Worm (Caenorhabditis elegans) whole organism, mixed stage, embryonic: ENCODE data around the gene Y57E12AR.1.

Source experiments
- bed-3 ChIP-seq: fragments of 200-800 bp; sonication (Bioruptor generic); optimal IDR thresholded peaks from 3 replicates; lab custom pipeline; 2018; ENCODE audit warnings: mild to moderate bottlenecking, missing genetic modification characterization, moderate library complexity, missing compliant biosample characterization
- ces-1 ChIP-seq: fragments of 150-350 bp; optimal IDR thresholded peaks from 2 replicates; lab custom pipeline; 2014; ENCODE audit warnings: missing biosample characterization, missing genetic modification reagents, missing genetic modification characterization
- cnd-1 ChIP-seq: fragments of 200-800 bp; sonication (Bioruptor generic); optimal IDR thresholded peaks from 2 replicates; lab custom pipeline; 2018; ENCODE audit warnings: mild to moderate bottlenecking, missing genetic modification characterization, missing compliant biosample characterization
- lin-32 ChIP-seq: fragments of 200-800 bp; sonication (Bioruptor generic); optimal IDR thresholded peaks from 2 replicates; lab custom pipeline; 2018; ENCODE audit warnings: mild to moderate bottlenecking, missing genetic modification characterization, missing compliant biosample characterization
- mep-1 ChIP-seq: fragments of 150-350 bp; optimal IDR thresholded peaks from 2 replicates; lab custom pipeline; 2017; ENCODE audit warnings: missing biosample characterization, missing genetic modification reagents, missing genetic modification characterization, inconsistent platforms
- nhr-12 ChIP-seq: fragments of 150-350 bp; optimal IDR thresholded peaks from 2 replicates; lab custom pipeline; 2014; ENCODE audit warnings: missing biosample characterization, missing genetic modification characterization
- nhr-28 ChIP-seq: fragments of 150-350 bp; optimal IDR thresholded peaks from 2 replicates; lab custom pipeline; 2014; ENCODE audit warnings: missing biosample characterization, missing genetic modification characterization
- nhr-76 ChIP-seq: sonication (generic microtip); optimal IDR thresholded peaks from 2 replicates; lab custom pipeline; 2017; ENCODE audit warnings: missing biosample characterization, missing genetic modification characterization
- pha-4 ChIP-seq: fragments of 150-350 bp; optimal IDR thresholded peaks from 2 replicates; lab custom pipeline; 2018; ENCODE audit warnings: missing biosample characterization, missing genetic modification reagents, missing genetic modification characterization
- snpc-4 ChIP-seq: fragments of 150-350 bp; optimal IDR thresholded peaks from 2 replicates; lab custom pipeline; 2014; ENCODE audit warnings: missing biosample characterization, missing genetic modification characterization
- unc-62 ChIP-seq: fragments of 150-350 bp; optimal IDR thresholded peaks from 2 replicates; lab custom pipeline; 2014; ENCODE audit warnings: missing biosample characterization, missing genetic modification reagents, missing genetic modification characterization
- ztf-11 ChIP-seq: fragments of 150-350 bp; optimal IDR thresholded peaks from 2 replicates; lab custom pipeline; 2014; ENCODE audit warnings: missing biosample characterization, missing genetic modification characterization

DNA sequence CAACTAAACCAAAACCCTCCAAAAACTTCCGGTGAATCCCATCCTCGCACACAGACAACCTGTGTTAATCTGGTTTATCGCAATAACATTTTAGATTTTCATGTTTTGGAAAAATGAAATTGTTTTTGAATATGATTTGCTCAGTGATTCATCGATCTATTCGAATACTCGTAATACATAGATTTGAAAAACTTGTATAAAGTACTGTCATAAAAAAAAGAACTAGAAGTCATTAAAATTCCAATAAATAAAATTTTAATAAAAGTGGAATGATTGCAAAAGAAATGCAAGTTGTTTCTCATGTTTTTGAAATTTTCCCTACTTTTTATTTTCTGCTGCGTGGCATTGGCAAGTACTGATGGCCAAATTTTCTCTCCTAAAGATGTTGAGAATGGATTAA lies 10.5 kb downstream of the Y57E12AR.1 start, which contains the start of gene spig-8:
- TF ChIP-seq mep-1 (tag; lab: Kevin White, UChicago) (no peak), cnd-1 (tag; lab: Kevin White, UChicago) (no peak), ztf-11 (tag; lab: Kevin White, UChicago) (no peak), snpc-4 (tag; lab: Kevin White, UChicago) (no peak), nhr-76 (no peak), ces-1 (GFP tag; lab: Kevin White, UChicago) (no peak), nhr-12 (tag; lab: Kevin White, UChicago) (no peak), pha-4 (no peak), bed-3 (GFP tag; lab: Kevin White, UChicago) (no peak), unc-62 (GFP tag; lab: Kevin White, UChicago) (no peak), nhr-28 (tag; lab: Kevin White, UChicago) (no peak), lin-32 (GFP tag; lab: Kevin White, UChicago) (no peak)
